Fruit fly (Drosophila melanogaster) whole organism, prepupa: Measurements from ENCODE around the gene Sugb.
A peak's percentile ranks its signal among the peaks of the same experiment; 100 is the strongest.

ENCODE experiments used
- Blimp-1 ChIP-seq: fragments of 200-800 bp; sonication (Bioruptor generic); optimal IDR thresholded peaks from 3 replicates; lab custom pipeline; 2017; ENCODE audit warnings: missing biosample characterization, missing genetic modification characterization, mild to moderate bottlenecking, moderate library complexity, missing genetic modification reagents
- CG10631 ChIP-seq: fragments of 200-800 bp; sonication (Bioruptor generic); optimal IDR thresholded peaks from 2 replicates; lab custom pipeline; 2016; ENCODE audit warnings: missing biosample characterization, missing genetic modification characterization
- CG10669 ChIP-seq: fragments of 200-800 bp; sonication (Bioruptor generic); optimal IDR thresholded peaks from 3 replicates; lab custom pipeline; 2018; ENCODE audit warnings: missing biosample characterization, mild to moderate bottlenecking, missing genetic modification characterization, moderate library complexity
- CG11294 ChIP-seq: fragments of 200-800 bp; sonication (Bioruptor generic); IDR thresholded peaks from 2 replicates; pipeline ENCODE4 v1.3.6; 2022; ENCODE audit warnings: missing biosample characterization, missing genetic modification characterization
- CG11762 ChIP-seq: fragments of 200-800 bp; sonication (Bioruptor generic); optimal IDR thresholded peaks from 3 replicates; lab custom pipeline; 2016; ENCODE audit warnings: missing biosample characterization, missing genetic modification characterization; ENCODE audit not compliant: insufficient read depth
- CG11902 ChIP-seq: fragments of 200-800 bp; sonication (Bioruptor generic); optimal IDR thresholded peaks from 3 replicates; lab custom pipeline; 2016; ENCODE audit warnings: missing biosample characterization, missing genetic modification characterization
- CG15336 ChIP-seq: fragments of 200-800 bp; sonication (Bioruptor generic); IDR thresholded peaks from 2 replicates; pipeline ENCODE4 v1.3.6; 2022; ENCODE audit warnings: missing biosample characterization, missing genetic modification characterization
- CG16779 ChIP-seq: fragments of 200-800 bp; sonication (Bioruptor generic); optimal IDR thresholded peaks from 3 replicates; lab custom pipeline; 2017; ENCODE audit warnings: missing biosample characterization, mild to moderate bottlenecking, missing genetic modification characterization
- CG31627 ChIP-seq: fragments of 200-800 bp; sonication (Bioruptor generic); optimal IDR thresholded peaks from 3 replicates; lab custom pipeline; 2016; ENCODE audit warnings: missing biosample characterization, missing genetic modification characterization
- CG32006 ChIP-seq: fragments of 200-800 bp; sonication (Bioruptor generic); optimal IDR thresholded peaks from 3 replicates; lab custom pipeline; 2017; ENCODE audit warnings: missing biosample characterization, mild to moderate bottlenecking, missing genetic modification characterization
- CG34406 ChIP-seq: fragments of 200-800 bp; sonication (Bioruptor generic); optimal IDR thresholded peaks from 3 replicates; lab custom pipeline; 2016; ENCODE audit warnings: missing biosample characterization, missing genetic modification characterization
- CG3919 ChIP-seq: fragments of 200-800 bp; sonication (Bioruptor generic); optimal IDR thresholded peaks from 3 replicates; lab custom pipeline; 2016; ENCODE audit warnings: missing biosample characterization, missing genetic modification characterization
- CG4318 ChIP-seq: fragments of 200-800 bp; sonication (Bioruptor generic); optimal IDR thresholded peaks from 3 replicates; lab custom pipeline; 2017; ENCODE audit warnings: missing biosample characterization, mild to moderate bottlenecking, missing genetic modification characterization
- CG6163 ChIP-seq: fragments of 200-800 bp; sonication (Bioruptor generic); IDR thresholded peaks from 3 replicates; pipeline ENCODE4 v1.3.6; 2022; ENCODE audit warnings: missing biosample characterization, missing genetic modification characterization
- CG6276 ChIP-seq: fragments of 200-800 bp; sonication (Bioruptor generic); optimal IDR thresholded peaks from 2 replicates; lab custom pipeline; 2017; ENCODE audit warnings: missing biosample characterization, mild to moderate bottlenecking, missing genetic modification characterization
- CG6808 ChIP-seq: fragments of 200-800 bp; sonication (Bioruptor generic); optimal IDR thresholded peaks from 3 replicates; lab custom pipeline; 2017; ENCODE audit warnings: missing biosample characterization, missing genetic modification characterization, mild to moderate bottlenecking, moderate library complexity, missing genetic modification reagents
- CG6854 ChIP-seq: fragments of 200-800 bp; sonication (Bioruptor generic); optimal IDR thresholded peaks from 2 replicates; lab custom pipeline; 2017; ENCODE audit warnings: missing biosample characterization, mild to moderate bottlenecking, missing genetic modification characterization
- CG7368 ChIP-seq: fragments of 200-800 bp; sonication (Bioruptor generic); optimal IDR thresholded peaks from 3 replicates; lab custom pipeline; 2016; ENCODE audit warnings: missing biosample characterization, missing genetic modification characterization
- CG8119 ChIP-seq: fragments of 200-800 bp; sonication (Bioruptor generic); IDR thresholded peaks from 3 replicates; pipeline ENCODE4 v1.3.6; 2022; ENCODE audit warnings: missing biosample characterization, missing genetic modification characterization
- CG8319 ChIP-seq: fragments of 200-800 bp; sonication (Bioruptor generic); optimal IDR thresholded peaks from 3 replicates; lab custom pipeline; 2016; ENCODE audit warnings: missing biosample characterization, missing genetic modification characterization
- CG8632 ChIP-seq: fragments of 200-800 bp; sonication (Bioruptor generic); optimal IDR thresholded peaks from 3 replicates; lab custom pipeline; 2016; ENCODE audit warnings: missing biosample characterization, missing genetic modification characterization
- CG9139 ChIP-seq: fragments of 200-800 bp; sonication (Bioruptor generic); optimal IDR thresholded peaks from 3 replicates; lab custom pipeline; 2017; ENCODE audit warnings: missing biosample characterization, mild to moderate bottlenecking, missing genetic modification characterization
- Eip78C ChIP-seq: fragments of 200-800 bp; sonication (Bioruptor generic); peaks from one replicate; lab custom pipeline; 2016; ENCODE audit warnings: missing biosample characterization, missing genetic modification characterization
- Eip93F ChIP-seq: fragments of 200-800 bp; sonication (Bioruptor generic); optimal IDR thresholded peaks from 2 replicates; lab custom pipeline; 2016; ENCODE audit warnings: missing biosample characterization, mild to moderate bottlenecking, missing genetic modification characterization
- Ets21C ChIP-seq: fragments of 200-800 bp; sonication (Bioruptor generic); optimal IDR thresholded peaks from 3 replicates; lab custom pipeline; 2016; ENCODE audit warnings: missing biosample characterization, missing genetic modification characterization
- Gug ChIP-seq: fragments of 200-800 bp; sonication (Bioruptor generic); IDR thresholded peaks from 2 replicates; pipeline ENCODE4 v1.3.6; 2022; ENCODE audit warnings: missing biosample characterization, missing genetic modification characterization
- Hr38 ChIP-seq: sonication (Bioruptor generic); optimal IDR thresholded peaks from 2 replicates; lab custom pipeline; 2016; ENCODE audit warnings: missing biosample characterization, missing genetic modification characterization
- Hr39 ChIP-seq: fragments of 200-800 bp; sonication (Bioruptor generic); optimal IDR thresholded peaks from 2 replicates; lab custom pipeline; 2016; ENCODE audit warnings: missing biosample characterization, missing genetic modification characterization
- Lpt ChIP-seq: fragments of 200-800 bp; sonication (Bioruptor generic); optimal IDR thresholded peaks from 3 replicates; lab custom pipeline; 2016; ENCODE audit warnings: missing biosample characterization, missing genetic modification characterization
- Sox102F ChIP-seq: fragments of 200-800 bp; sonication (Bioruptor generic); optimal IDR thresholded peaks from 2 replicates; lab custom pipeline; 2016; ENCODE audit warnings: missing biosample characterization, mild to moderate bottlenecking, missing genetic modification characterization
- achi ChIP-seq: fragments of 200-800 bp; sonication (Bioruptor generic); optimal IDR thresholded peaks from 3 replicates; lab custom pipeline; 2016; ENCODE audit warnings: missing biosample characterization, missing genetic modification characterization
- acj6 ChIP-seq: fragments of 200-800 bp; sonication (Bioruptor generic); optimal IDR thresholded peaks from 3 replicates; lab custom pipeline; 2016; ENCODE audit warnings: missing biosample characterization, missing genetic modification characterization
- cyc ChIP-seq: fragments of 200-800 bp; sonication (Bioruptor generic); optimal IDR thresholded peaks from 3 replicates; lab custom pipeline; 2016; ENCODE audit warnings: missing biosample characterization, missing genetic modification characterization
- eg ChIP-seq: fragments of 200-800 bp; sonication (Bioruptor generic); IDR thresholded peaks from 3 replicates; pipeline ENCODE4 v1.3.6; 2022; ENCODE audit warnings: missing biosample characterization, missing genetic modification characterization
- esn ChIP-seq: fragments of 200-800 bp; sonication (Bioruptor generic); optimal IDR thresholded peaks from 2 replicates; lab custom pipeline; 2016; ENCODE audit warnings: missing biosample characterization, mild to moderate bottlenecking, missing genetic modification characterization, moderate library complexity
- fd59A ChIP-seq: fragments of 200-800 bp; sonication (Bioruptor generic); optimal IDR thresholded peaks from 2 replicates; lab custom pipeline; 2017; ENCODE audit warnings: missing biosample characterization, mild to moderate bottlenecking, missing genetic modification characterization, missing genetic modification reagents
- fd85E ChIP-seq: fragments of 200-800 bp; sonication (Bioruptor generic); optimal IDR thresholded peaks from 3 replicates; lab custom pipeline; 2016; ENCODE audit warnings: missing biosample characterization, missing genetic modification characterization
- fkh ChIP-seq: fragments of 200-800 bp; sonication (Bioruptor generic); optimal IDR thresholded peaks from 3 replicates; lab custom pipeline; 2017; ENCODE audit warnings: missing biosample characterization, mild to moderate bottlenecking, missing genetic modification characterization, moderate library complexity
- lz ChIP-seq: fragments of 200-800 bp; sonication (Bioruptor generic); optimal IDR thresholded peaks from 3 replicates; lab custom pipeline; 2016; ENCODE audit warnings: missing biosample characterization, missing genetic modification characterization
- net ChIP-seq: fragments of 200-800 bp; sonication (Bioruptor generic); optimal IDR thresholded peaks from 3 replicates; lab custom pipeline; 2016; ENCODE audit warnings: missing biosample characterization, missing genetic modification characterization
- pdm3 ChIP-seq: fragments of 200-800 bp; sonication (Bioruptor generic); optimal IDR thresholded peaks from 3 replicates; lab custom pipeline; 2016; ENCODE audit warnings: missing biosample characterization, missing genetic modification characterization
- salr ChIP-seq, 2 experiments: fragments of 200-800 bp; sonication (Bioruptor generic); optimal IDR thresholded peaks; 3 replicates each; lab custom pipeline; 2016 to 2018; ENCODE audit warnings: missing biosample characterization in 2 of 2, missing genetic modification characterization in 2 of 2, mild to moderate bottlenecking in 1 of 2
- spab ChIP-seq: fragments of 200-800 bp; sonication (Bioruptor generic); optimal IDR thresholded peaks from 2 replicates; lab custom pipeline; 2017; ENCODE audit warnings: missing biosample characterization, mild to moderate bottlenecking, missing genetic modification characterization, missing genetic modification reagents
- ss ChIP-seq, 2 experiments: fragments of 200-800 bp; sonication (Bioruptor generic); optimal IDR thresholded peaks; 2 replicates in 1 of 2; 3 replicates in 1 of 2; lab custom pipeline; 2017 to 2018; ENCODE audit warnings: mild to moderate bottlenecking in 2 of 2, missing biosample characterization in 2 of 2, missing genetic modification characterization in 2 of 2, moderate library complexity in 1 of 2
- topi ChIP-seq: fragments of 200-800 bp; sonication (Bioruptor generic); optimal IDR thresholded peaks from 3 replicates; lab custom pipeline; 2016; ENCODE audit warnings: missing biosample characterization, missing genetic modification characterization

Gene Sugb

DNA sequence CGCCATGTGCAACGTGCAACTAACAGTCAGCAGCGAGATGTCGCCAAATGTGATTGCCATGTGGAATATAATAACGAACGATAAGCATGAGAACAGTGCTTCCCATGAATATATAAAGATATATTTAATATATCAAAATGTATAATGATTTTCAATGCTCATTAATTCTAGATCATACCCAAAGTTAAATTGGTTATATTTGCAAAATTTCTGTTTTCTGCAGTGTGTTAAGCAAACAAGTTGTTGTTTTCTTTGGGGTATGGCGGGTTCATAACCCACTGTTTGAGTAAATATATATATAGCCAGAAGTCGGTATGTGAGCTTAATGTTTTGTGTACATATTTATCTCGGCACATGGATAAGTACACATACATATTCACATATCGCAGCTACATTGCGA is 47.0 kb upstream of the Sugb start:
- TF ChIP-seq fkh (GFP tag; lab: Kevin White, UChicago) = no peak
- TF ChIP-seq eg (GFP tag; lab: Robert Waterston, UW) = peak; percentile 66; the same call in 1 of the 3 replicates
- no peak for TF ChIP-seq CG31627 (GFP tag; lab: Kevin White, UChicago)
- no peak for TF ChIP-seq Eip93F (GFP tag; lab: Kevin White, UChicago)
- TF ChIP-seq net = peak; percentile 1
- TF ChIP-seq CG6808 (GFP tag; lab: Kevin White, UChicago) = peak; percentile 1
- TF ChIP-seq CG11902 (GFP tag; lab: Kevin White, UChicago) = no peak
- no peak for TF ChIP-seq ss (GFP tag; optimal IDR thresholded peaks at IDR 0.05; lab: Kevin White, UChicago)
- peak; percentile 10 for TF ChIP-seq CG7368 (GFP tag; lab: Kevin White, UChicago)
- TF ChIP-seq CG15336 (GFP tag; lab: Robert Waterston, UW) = peak; percentile 57; the same call in 1 of the 2 replicates
- no peak for TF ChIP-seq fd85E
- no peak for TF ChIP-seq spab (GFP tag; lab: Kevin White, UChicago)
- TF ChIP-seq Gug (GFP tag; lab: Robert Waterston, UW) = peak; percentile 43; the same call in 1 of the 2 replicates
- peak; percentile 14 for TF ChIP-seq acj6 (GFP tag; lab: Kevin White, UChicago)
- TF ChIP-seq CG10631 (GFP tag; lab: Kevin White, UChicago) = peak; percentile 19
- peak; percentile 62 for TF ChIP-seq CG8119 (GFP tag; lab: Robert Waterston, UW)
- peak; percentile 70; the same call in 2 of the 3 replicates for TF ChIP-seq CG6163 (GFP tag; lab: Robert Waterston, UW)
- TF ChIP-seq CG4318 (GFP tag; lab: Kevin White, UChicago) = peak; percentile 17
- TF ChIP-seq CG6276 (GFP tag; lab: Kevin White, UChicago) = peak; percentile 15
- peak; percentile 2 for TF ChIP-seq CG11762 (GFP tag; lab: Kevin White, UChicago)
- TF ChIP-seq Blimp-1 (GFP tag; lab: Kevin White, UChicago) = no peak
- TF ChIP-seq lz (GFP tag; lab: Kevin White, UChicago) = no peak
- TF ChIP-seq CG34406 = no peak

DNA sequence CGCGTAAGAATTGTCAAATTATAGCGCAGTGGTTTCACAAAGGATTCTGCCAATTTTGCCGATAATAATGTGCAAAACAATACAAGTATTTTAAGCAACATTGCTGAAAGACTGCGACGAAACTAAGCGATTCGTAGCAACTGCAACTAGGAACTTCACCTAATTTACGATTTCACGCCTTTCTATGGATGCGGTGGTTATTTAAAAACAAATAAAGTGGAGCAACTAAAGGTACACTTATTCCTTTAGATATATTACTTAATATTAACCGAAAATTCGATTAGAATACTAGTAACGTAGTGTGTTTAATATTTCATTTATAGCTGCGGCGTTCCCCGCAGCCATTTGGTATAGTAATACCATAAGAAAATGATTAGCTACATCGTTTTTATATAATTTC is 37.8 kb upstream of the Sugb start, which contains the start of gene CG6071:
Gene CG6071 (minus strand): TSS at position 101 of the 400 bp plus-strand sequence.
- no peak for TF ChIP-seq CG6163 (GFP tag; lab: Robert Waterston, UW)
- TF ChIP-seq, all 60 proteins: peak for 0

DNA sequence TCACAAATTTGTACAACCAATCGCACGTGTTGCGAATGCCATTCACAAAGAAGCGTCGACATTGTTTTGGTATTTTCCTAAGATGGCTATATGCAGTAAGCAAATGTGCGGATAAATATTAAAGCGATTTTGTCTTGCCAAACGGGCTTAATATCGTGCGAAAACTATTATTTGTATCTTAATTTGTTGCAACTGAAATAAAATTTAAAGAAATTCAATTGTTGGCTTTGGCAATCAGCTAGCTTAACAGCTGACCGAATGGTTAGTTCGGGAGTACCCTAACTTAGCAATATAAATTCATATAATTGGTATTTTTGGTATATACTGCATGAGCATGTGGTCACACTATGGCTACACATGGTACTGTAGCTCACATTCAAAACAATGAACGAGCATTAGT is 35.4 kb upstream of the Sugb start, which contains the start of the genes RIOK1 and Polr3H:
Gene RIOK1 (minus strand): TSS at position 65 of the 400 bp plus-strand sequence.
Gene Polr3H (plus strand): TSS at position 347 of the 400 bp plus-strand sequence.
- TF ChIP-seq CG9139 = no peak
- TF ChIP-seq Eip78C (GFP tag; lab: Kevin White, UChicago) = no peak
- no peak for TF ChIP-seq CG3919 (GFP tag; lab: Kevin White, UChicago)
- TF ChIP-seq CG31627 (GFP tag; lab: Kevin White, UChicago) = peak; percentile 82
- no peak for TF ChIP-seq Lpt (GFP tag; lab: Kevin White, UChicago)
- TF ChIP-seq Hr39 = peak; percentile 83
- peak; percentile 70 for TF ChIP-seq achi (GFP tag; lab: Kevin White, UChicago)
- TF ChIP-seq CG8632 (GFP tag; lab: Kevin White, UChicago) = peak; percentile 4
- no peak for TF ChIP-seq cyc
- peak; percentile 53 for TF ChIP-seq CG7368 (GFP tag; lab: Kevin White, UChicago)
- TF ChIP-seq salr (GFP tag; optimal IDR thresholded peaks at IDR 0.05; lab: Kevin White, UChicago) = peak in 1 of 2 experiments; percentile 24
- peak; percentile 65 for TF ChIP-seq eg (GFP tag; lab: Robert Waterston, UW)
- TF ChIP-seq CG11902 (GFP tag; lab: Kevin White, UChicago) = peak; percentile 55
- peak; percentile 60 for TF ChIP-seq CG15336 (GFP tag; lab: Robert Waterston, UW)
- no peak for TF ChIP-seq CG10669 (GFP tag; lab: Kevin White, UChicago)
- TF ChIP-seq CG8319 = peak; percentile 37
- TF ChIP-seq Blimp-1 (GFP tag; lab: Kevin White, UChicago) = no peak
- TF ChIP-seq CG6163 (GFP tag; lab: Robert Waterston, UW) = no peak
- no peak for TF ChIP-seq net
- no peak for TF ChIP-seq fd85E
- no peak for TF ChIP-seq Gug (GFP tag; lab: Robert Waterston, UW)
- no peak for TF ChIP-seq CG16779 (tag; lab: Kevin White, UChicago)
- peak; percentile 69 for TF ChIP-seq lz (GFP tag; lab: Kevin White, UChicago)
- no peak for TF ChIP-seq spab (GFP tag; lab: Kevin White, UChicago)
- no peak for TF ChIP-seq CG11294
- no peak for TF ChIP-seq fd59A (GFP tag; lab: Kevin White, UChicago)
- no peak for TF ChIP-seq CG32006 (GFP tag; lab: Kevin White, UChicago)
- no peak for TF ChIP-seq CG8119 (GFP tag; lab: Robert Waterston, UW)
- TF ChIP-seq CG6854 = no peak
- peak; percentile 62 for TF ChIP-seq Sox102F
- TF ChIP-seq esn (GFP tag; lab: Kevin White, UChicago) = peak; percentile 79
- peak; percentile 65 for TF ChIP-seq CG10631 (GFP tag; lab: Kevin White, UChicago)
- no peak for TF ChIP-seq Ets21C (GFP tag; lab: Kevin White, UChicago)
- no peak for TF ChIP-seq topi (GFP tag; lab: Kevin White, UChicago)
- no peak for TF ChIP-seq CG6276 (GFP tag; lab: Kevin White, UChicago)
- no peak for TF ChIP-seq pdm3
- no peak for TF ChIP-seq Hr38 (GFP tag; lab: Kevin White, UChicago)
